Worm (Caenorhabditis elegans): ENCODE results near the gene lgc-11.

ce11 chrX:7474968-7475433 lies 31.4 kb downstream of the lgc-11 start, which contains the start of gene coh-1:
- TF ChIP-seq ama-1 (optimal IDR thresholded peaks at IDR 0.05) (no peak), nhr-77 (tag; optimal IDR thresholded peaks at IDR 0.05) (no peak), lin-11 (tag; optimal IDR thresholded peaks at IDR 0.05) (peak; percentile 56)
